Worm (Caenorhabditis elegans) whole organism, L3 larva: ENCODE results near the gene T25D10.1.
A peak's percentile ranks its signal among the peaks of the same experiment; 100 is the strongest.

Experiments used
- R02D3.7 ChIP-seq: fragments of 150-350 bp; optimal IDR thresholded peaks from 2 replicates; lab custom pipeline; 2014; ENCODE audit warnings: missing biosample characterization, missing genetic modification characterization
- ZK546.5 ChIP-seq: sonication (generic microtip); optimal IDR thresholded peaks from 2 replicates; lab custom pipeline; 2017; ENCODE audit warnings: missing biosample characterization, missing genetic modification characterization
- aly-2 ChIP-seq: fragments of 150-350 bp; optimal IDR thresholded peaks from 2 replicates; lab custom pipeline; 2014; ENCODE audit warnings: missing biosample characterization, missing genetic modification characterization
- ama-1 ChIP-seq: fragments of 150-350 bp; optimal IDR thresholded peaks from 2 replicates; lab custom pipeline; 2018
- ceh-16 ChIP-seq: sonication (generic microtip); optimal IDR thresholded peaks from 2 replicates; lab custom pipeline; 2017; ENCODE audit warnings: missing biosample characterization, missing genetic modification characterization
- ceh-28 ChIP-seq: fragments of 150-350 bp; optimal IDR thresholded peaks from 2 replicates; lab custom pipeline; 2014; ENCODE audit warnings: missing biosample characterization, missing genetic modification reagents, missing genetic modification characterization
- ceh-82 ChIP-seq: fragments of 150-350 bp; optimal IDR thresholded peaks from 2 replicates; lab custom pipeline; 2014; ENCODE audit warnings: missing biosample characterization, missing genetic modification characterization
- ceh-9 ChIP-seq: sonication (generic microtip); optimal IDR thresholded peaks from 2 replicates; lab custom pipeline; 2018; ENCODE audit warnings: missing biosample characterization, missing genetic modification characterization
- daf-12 ChIP-seq: fragments of 150-350 bp; optimal IDR thresholded peaks from 2 replicates; lab custom pipeline; 2014; ENCODE audit warnings: missing biosample characterization, missing genetic modification reagents, missing genetic modification characterization
- egl-27 ChIP-seq: sonication (generic microtip); optimal IDR thresholded peaks from 4 replicates; lab custom pipeline; 2017; ENCODE audit warnings: missing biosample characterization, missing genetic modification reagents, missing genetic modification characterization
- egl-5 ChIP-seq: fragments of 150-350 bp; optimal IDR thresholded peaks from 2 replicates; lab custom pipeline; 2017; ENCODE audit warnings: missing biosample characterization, missing genetic modification reagents, missing genetic modification characterization, inconsistent platforms
- elt-1 ChIP-seq: fragments of 150-350 bp; optimal IDR thresholded peaks from 2 replicates; lab custom pipeline; 2014; ENCODE audit warnings: missing biosample characterization, missing genetic modification characterization
- elt-2 ChIP-seq: sonication (generic microtip); optimal IDR thresholded peaks from 2 replicates; lab custom pipeline; 2016; ENCODE audit warnings: missing genetic modification reagents, mild to moderate bottlenecking, missing genetic modification characterization, missing compliant biosample characterization
- elt-3 ChIP-seq, 3 experiments: fragments of 150-350 bp in 1 of 3; sonication (generic microtip) in 2 of 3; optimal IDR thresholded peaks; 2 replicates in 2 of 3; 4 replicates in 1 of 3; lab custom pipeline; 2014 to 2017; ENCODE audit warnings: missing biosample characterization in 3 of 3, missing genetic modification characterization in 3 of 3
- eor-1 ChIP-seq, 2 experiments: fragments of 150-350 bp; optimal IDR thresholded peaks; 2 replicates each; lab custom pipeline; 2014 to 2018; ENCODE audit warnings: missing biosample characterization in 2 of 2, missing genetic modification characterization in 2 of 2
- fkh-10 ChIP-seq: sonication (generic microtip); optimal IDR thresholded peaks from 2 replicates; lab custom pipeline; 2017; ENCODE audit warnings: missing biosample characterization, missing genetic modification reagents, missing genetic modification characterization
- fkh-2 ChIP-seq: fragments of 150-350 bp; optimal IDR thresholded peaks from 2 replicates; lab custom pipeline; 2014; ENCODE audit warnings: missing biosample characterization, missing genetic modification reagents, missing genetic modification characterization
- fos-1 ChIP-seq: fragments of 150-350 bp; optimal IDR thresholded peaks from 2 replicates; lab custom pipeline; 2014; ENCODE audit warnings: missing biosample characterization, missing genetic modification characterization
- hmg-11 ChIP-seq: sonication (generic microtip); optimal IDR thresholded peaks from 2 replicates; lab custom pipeline; 2016; ENCODE audit warnings: missing genetic modification characterization, missing compliant biosample characterization
- jun-1 ChIP-seq: fragments of 150-350 bp; optimal IDR thresholded peaks from 2 replicates; lab custom pipeline; 2014; ENCODE audit warnings: missing biosample characterization, missing genetic modification reagents, missing genetic modification characterization
- lin-15B ChIP-seq: fragments of 150-350 bp; optimal IDR thresholded peaks from 2 replicates; lab custom pipeline; 2014; ENCODE audit warnings: missing biosample characterization, missing genetic modification characterization
- lin-39 ChIP-seq: fragments of 150-350 bp; optimal IDR thresholded peaks from 2 replicates; lab custom pipeline; 2018; ENCODE audit warnings: missing biosample characterization, missing genetic modification reagents, missing genetic modification characterization
- lsy-12 ChIP-seq: sonication (generic microtip); optimal IDR thresholded peaks from 2 replicates; lab custom pipeline; 2016; ENCODE audit warnings: mild to moderate bottlenecking, missing genetic modification characterization, missing compliant biosample characterization
- mdl-1 ChIP-seq: fragments of 150-350 bp; optimal IDR thresholded peaks from 2 replicates; lab custom pipeline; 2014; ENCODE audit warnings: missing biosample characterization, missing genetic modification characterization
- mml-1 ChIP-seq: fragments of 150-350 bp; sonication (generic microtip); optimal IDR thresholded peaks from 3 replicates; lab custom pipeline; 2014; ENCODE audit warnings: missing biosample characterization, missing genetic modification characterization
- nfya-1 ChIP-seq: sonication (generic microtip); optimal IDR thresholded peaks from 2 replicates; lab custom pipeline; 2017; ENCODE audit warnings: missing genetic modification characterization, mild to moderate bottlenecking, missing compliant biosample characterization, antibody characterized with exemption, moderate library complexity; ENCODE audit not compliant: insufficient read depth
- nhr-11 ChIP-seq: fragments of 150-350 bp; optimal IDR thresholded peaks from 2 replicates; lab custom pipeline; 2014; ENCODE audit warnings: missing biosample characterization, missing genetic modification characterization
- nhr-12 ChIP-seq: fragments of 150-350 bp; optimal IDR thresholded peaks from 2 replicates; lab custom pipeline; 2014; ENCODE audit warnings: missing biosample characterization, missing genetic modification characterization
- nhr-23 ChIP-seq: fragments of 150-350 bp; optimal IDR thresholded peaks from 2 replicates; lab custom pipeline; 2014; ENCODE audit warnings: missing biosample characterization, missing genetic modification reagents, missing genetic modification characterization
- nhr-237 ChIP-seq: fragments of 150-350 bp; optimal IDR thresholded peaks from 2 replicates; lab custom pipeline; 2014; ENCODE audit warnings: missing biosample characterization, missing genetic modification characterization
- nhr-25 ChIP-seq: sonication (generic microtip); optimal IDR thresholded peaks from 2 replicates; lab custom pipeline; 2017; ENCODE audit warnings: missing biosample characterization, missing genetic modification characterization
- nhr-28 ChIP-seq: fragments of 150-350 bp; optimal IDR thresholded peaks from 2 replicates; lab custom pipeline; 2014; ENCODE audit warnings: missing biosample characterization, missing genetic modification characterization
- nhr-43 ChIP-seq: sonication (generic microtip); optimal IDR thresholded peaks from 2 replicates; lab custom pipeline; 2016; ENCODE audit warnings: mild to moderate bottlenecking, missing genetic modification characterization, missing compliant biosample characterization; ENCODE audit not compliant: poor library complexity, severe bottlenecking
- nhr-67 ChIP-seq: fragments of 150-350 bp; optimal IDR thresholded peaks from 2 replicates; lab custom pipeline; 2014; ENCODE audit warnings: missing biosample characterization, missing genetic modification characterization
- nhr-76 ChIP-seq: fragments of 150-350 bp; sonication (generic microtip); optimal IDR thresholded peaks from 5 replicates; lab custom pipeline; 2014; ENCODE audit warnings: missing biosample characterization, missing genetic modification characterization
- nhr-77 ChIP-seq: fragments of 150-350 bp; optimal IDR thresholded peaks from 2 replicates; lab custom pipeline; 2014; ENCODE audit warnings: missing biosample characterization, missing genetic modification characterization
- pha-4 ChIP-seq: fragments of 150-350 bp; optimal IDR thresholded peaks from 2 replicates; lab custom pipeline; 2014; ENCODE audit warnings: missing biosample characterization, missing genetic modification reagents, missing genetic modification characterization
- pqm-1 ChIP-seq: fragments of 150-350 bp; optimal IDR thresholded peaks from 2 replicates; lab custom pipeline; 2017; ENCODE audit warnings: missing biosample characterization, missing genetic modification characterization, inconsistent platforms
- sea-2 ChIP-seq: fragments of 150-350 bp; sonication (generic microtip); optimal IDR thresholded peaks from 4 replicates; lab custom pipeline; 2014; ENCODE audit warnings: missing biosample characterization, missing genetic modification reagents, missing genetic modification characterization
- skn-1 ChIP-seq: fragments of 150-350 bp; optimal IDR thresholded peaks from 2 replicates; lab custom pipeline; 2014; ENCODE audit warnings: missing biosample characterization, missing genetic modification characterization
- snpc-4 ChIP-seq: fragments of 150-350 bp; optimal IDR thresholded peaks from 2 replicates; lab custom pipeline; 2014; ENCODE audit warnings: missing biosample characterization, missing genetic modification characterization
- tbx-2 ChIP-seq: sonication (generic microtip); optimal IDR thresholded peaks from 2 replicates; lab custom pipeline; 2016; ENCODE audit warnings: mild to moderate bottlenecking, missing genetic modification characterization, missing compliant biosample characterization
- unc-39 ChIP-seq: sonication (generic microtip); optimal IDR thresholded peaks from 4 replicates; lab custom pipeline; 2017; ENCODE audit warnings: missing biosample characterization, missing genetic modification characterization
- unc-62 ChIP-seq: fragments of 150-350 bp; sonication (generic microtip); optimal IDR thresholded peaks from 4 replicates; lab custom pipeline; 2014; ENCODE audit warnings: missing biosample characterization, missing genetic modification reagents, missing genetic modification characterization
- zag-1 ChIP-seq: fragments of 150-350 bp; optimal IDR thresholded peaks from 2 replicates; lab custom pipeline; 2014; ENCODE audit warnings: missing biosample characterization, missing genetic modification characterization
- ztf-11 ChIP-seq: fragments of 150-350 bp; optimal IDR thresholded peaks from 2 replicates; lab custom pipeline; 2014; ENCODE audit warnings: missing biosample characterization, missing genetic modification characterization
- ztf-4 ChIP-seq: fragments of 150-350 bp; optimal IDR thresholded peaks from 2 replicates; lab custom pipeline; 2014; ENCODE audit warnings: missing biosample characterization, missing genetic modification characterization

The T25D10.1 gene

ce11 chrII:6403233-6403632 is at the start of gene T25D10.1:
Gene T25D10.1, plus strand, starts transcription at chrII:6403401.
- TF ChIP-seq nhr-23 (tag; lab: Kevin White, UChicago) (no peak), pha-4 (tag; lab: Kevin White, UChicago) (peak; percentile 61), elt-2 (tag; lab: Kevin White, UChicago) (peak; percentile 46)

- TF ChIP-seq nhr-237 (tag; lab: Kevin White, UChicago) (no peak), lsy-12 (peak; percentile 74), skn-1 (tag; lab: Kevin White, UChicago) (peak; percentile 35), ceh-82 (tag; lab: Kevin White, UChicago) (no peak), aly-2 (tag; lab: Kevin White, UChicago) (no peak), elt-2 (tag; lab: Kevin White, UChicago) (peak; percentile 35), egl-5 (tag; lab: Kevin White, UChicago) (no peak), ztf-11 (no peak), mdl-1 (tag; lab: Kevin White, UChicago) (no peak), elt-1 (tag; lab: Kevin White, UChicago) (peak; percentile 49), ceh-9 (tag; lab: Kevin White, UChicago) (no peak), nfya-1 (tag; lab: Kevin White, UChicago) (peak; percentile 78), pqm-1 (tag; lab: Kevin White, UChicago) (peak; percentile 65), nhr-11 (tag; lab: Kevin White, UChicago) (peak; percentile 24), lin-39 (peak; percentile 84), unc-62 (no peak), elt-3 (tag; optimal IDR thresholded peaks at IDR 0.05; lab: Kevin White, UChicago) (no peak), fkh-2 (tag; lab: Kevin White, UChicago) (no peak), nhr-77 (tag; lab: Kevin White, UChicago) (no peak), ZK546.5 (no peak), hmg-11 (tag; lab: Kevin White, UChicago) (peak; percentile 43), zag-1 (tag; lab: Kevin White, UChicago) (no peak), sea-2 (GFP tag; lab: Kevin White, UChicago) (no peak), nhr-25 (tag; lab: Kevin White, UChicago) (peak; percentile 50), eor-1 (tag; optimal IDR thresholded peaks at IDR 0.05; lab: Kevin White, UChicago) (no peak), nhr-28 (no peak), unc-39 (no peak), ceh-16 (tag; lab: Kevin White, UChicago) (no peak), lin-15B (tag; lab: Kevin White, UChicago) (peak; percentile 78), nhr-76 (tag; lab: Kevin White, UChicago) (no peak), daf-12 (no peak), jun-1 (tag; lab: Kevin White, UChicago) (no peak), nhr-23 (tag; lab: Kevin White, UChicago) (peak; percentile 79), ztf-4 (tag; lab: Kevin White, UChicago) (no peak), nhr-12 (tag; lab: Kevin White, UChicago) (no peak), ama-1 (lab: Kevin White, UChicago) (no peak), fkh-10 (GFP tag; lab: Kevin White, UChicago) (no peak), fos-1 (tag; lab: Kevin White, UChicago) (no peak), nhr-67 (no peak), tbx-2 (tag; lab: Kevin White, UChicago) (peak; percentile 27), nhr-43 (peak; percentile 36), ceh-28 (tag; lab: Kevin White, UChicago) (peak; percentile 11), R02D3.7 (no peak), snpc-4 (tag; lab: Kevin White, UChicago) (peak; percentile 88), pha-4 (tag; lab: Kevin White, UChicago) (peak; percentile 72), egl-27 (no peak), mml-1 (tag; lab: Kevin White, UChicago) (no peak)
Measured at ce11 chrII:6355396-6356346, 47.5 kb upstream of the T25D10.1 start, which contains the start of gene C32D5.11. Gene C32D5.11, minus strand, starts transcription at chrII:6355446.
